Fruit fly (Drosophila melanogaster) whole organism, embryonic: ENCODE results near the gene Noc2.

Experiments
- B-H2 ChIP-seq: fragments of 200-800 bp; sonication (Bioruptor generic); optimal IDR thresholded peaks from 2 replicates; lab custom pipeline; 2018; ENCODE audit warnings: missing biosample characterization, mild to moderate bottlenecking, missing genetic modification characterization
- Bgb ChIP-seq: fragments of 200-800 bp; sonication (Bioruptor generic); IDR thresholded peaks from 2 replicates; pipeline ENCODE4 v1.3.6; 2022; ENCODE audit warnings: missing biosample characterization, missing genetic modification characterization; ENCODE audit not compliant: partially characterized antibody
- CG11504 ChIP-seq: fragments of 200-800 bp; sonication (Bioruptor generic); optimal IDR thresholded peaks from 3 replicates; lab custom pipeline; 2019; ENCODE audit warnings: missing biosample characterization, mild to moderate bottlenecking, missing genetic modification characterization, moderate library complexity
- CG11696 ChIP-seq: fragments of 200-800 bp; sonication (Bioruptor generic); IDR thresholded peaks from 2 replicates; pipeline ENCODE4 v1.3.6; 2022; ENCODE audit warnings: missing biosample characterization, missing genetic modification characterization
- CG12071 ChIP-seq: fragments of 200-800 bp; sonication (Bioruptor generic); optimal IDR thresholded peaks from 3 replicates; lab custom pipeline; 2018; ENCODE audit warnings: missing biosample characterization, mild to moderate bottlenecking, missing genetic modification characterization
- CG12104 ChIP-seq: fragments of 200-800 bp; sonication (Bioruptor generic); optimal IDR thresholded peaks from 3 replicates; lab custom pipeline; 2016; ENCODE audit warnings: missing biosample characterization, missing genetic modification characterization
- CG12391 ChIP-seq: fragments of 200-800 bp; sonication (Bioruptor generic); optimal IDR thresholded peaks from 3 replicates; lab custom pipeline; 2018; ENCODE audit warnings: missing biosample characterization, mild to moderate bottlenecking, missing genetic modification characterization, moderate library complexity
- CG13624 ChIP-seq: fragments of 200-800 bp; sonication (Bioruptor generic); optimal IDR thresholded peaks from 2 replicates; lab custom pipeline; 2016; ENCODE audit warnings: missing biosample characterization, missing genetic modification characterization
- CG14050 ChIP-seq: fragments of 200-800 bp; sonication (Bioruptor generic); IDR thresholded peaks from 3 replicates; pipeline ENCODE4 v1.3.6; 2022; ENCODE audit warnings: missing biosample characterization, missing genetic modification characterization
- CG14860 ChIP-seq: fragments of 200-800 bp; sonication (Bioruptor generic); IDR thresholded peaks from 3 replicates; pipeline ENCODE4 v1.3.6; 2022; ENCODE audit warnings: missing biosample characterization, missing genetic modification characterization; ENCODE audit not compliant: partially characterized antibody
- CG15269 ChIP-seq: fragments of 200-800 bp; sonication (Bioruptor generic); optimal IDR thresholded peaks from 2 replicates; lab custom pipeline; 2018; ENCODE audit warnings: missing biosample characterization, mild to moderate bottlenecking, missing genetic modification characterization, moderate library complexity
- CG17802 ChIP-seq: fragments of 200-800 bp; sonication (Bioruptor generic); optimal IDR thresholded peaks from 2 replicates; lab custom pipeline; 2018; ENCODE audit warnings: missing biosample characterization, mild to moderate bottlenecking, missing genetic modification characterization, moderate library complexity
- CG2712 ChIP-seq: fragments of 200-800 bp; optimal IDR thresholded peaks from 3 replicates; lab custom pipeline; 2019; ENCODE audit warnings: missing biosample characterization, mild to moderate bottlenecking, missing genetic modification characterization, moderate library complexity
- CG32772 ChIP-seq: fragments of 200-800 bp; sonication (Bioruptor generic); IDR thresholded peaks from 2 replicates; pipeline ENCODE4 v1.3.6; 2022; ENCODE audit warnings: missing biosample characterization, missing genetic modification characterization
- CG34376 ChIP-seq: fragments of 200-800 bp; sonication (Bioruptor generic); optimal IDR thresholded peaks from 2 replicates; lab custom pipeline; 2018; ENCODE audit warnings: missing biosample characterization, mild to moderate bottlenecking, missing genetic modification characterization
- CG6683 ChIP-seq: fragments of 200-800 bp; sonication (Bioruptor generic); optimal IDR thresholded peaks from 2 replicates; lab custom pipeline; 2017; ENCODE audit warnings: missing biosample characterization, mild to moderate bottlenecking, missing genetic modification characterization, missing genetic modification reagents
- CG6689 ChIP-seq: fragments of 200-800 bp; sonication (Bioruptor generic); IDR thresholded peaks from 2 replicates; pipeline ENCODE4 v1.3.6; 2022; ENCODE audit warnings: missing biosample characterization, missing genetic modification characterization
- CG8478 ChIP-seq: fragments of >200 bp; optimal IDR thresholded peaks from 2 replicates; lab custom pipeline; 2018
- CG9609 ChIP-seq: fragments of 200-800 bp; sonication (Bioruptor generic); optimal IDR thresholded peaks from 3 replicates; lab custom pipeline; 2016; ENCODE audit warnings: missing biosample characterization, missing genetic modification characterization
- CG9817 ChIP-seq: fragments of 200-800 bp; sonication (Bioruptor generic); optimal IDR thresholded peaks from 2 replicates; lab custom pipeline; 2018; ENCODE audit warnings: missing biosample characterization, mild to moderate bottlenecking, missing genetic modification characterization, moderate library complexity
- CrebB ChIP-seq: fragments of 200-800 bp; sonication (Bioruptor generic); optimal IDR thresholded peaks from 3 replicates; lab custom pipeline; 2018; ENCODE audit warnings: missing biosample characterization, mild to moderate bottlenecking, missing genetic modification characterization
- D ChIP-seq, 2 experiments: fragments of 200-800 bp in 1 of 2; fragments of >200 bp in 1 of 2; sonication (Bioruptor generic) in 1 of 2; optimal IDR thresholded peaks; 2 replicates in 1 of 2; 3 replicates in 1 of 2; lab custom pipeline; 2017; ENCODE audit warnings: mild to moderate bottlenecking in 1 of 2, missing biosample characterization in 1 of 2, missing genetic modification characterization in 1 of 2, missing genetic modification reagents in 1 of 2
- Fer1 ChIP-seq: fragments of 200-800 bp; sonication (Bioruptor generic); optimal IDR thresholded peaks from 2 replicates; lab custom pipeline; 2017; ENCODE audit warnings: missing biosample characterization, mild to moderate bottlenecking, missing genetic modification characterization
- HLH4C ChIP-seq: fragments of 200-800 bp; sonication (Bioruptor generic); IDR thresholded peaks from 3 replicates; pipeline ENCODE4 v1.3.6; 2022; ENCODE audit warnings: missing biosample characterization, missing genetic modification characterization; ENCODE audit not compliant: partially characterized antibody
- HmgZ ChIP-seq: fragments of 200-800 bp; sonication (Bioruptor generic); optimal IDR thresholded peaks from 2 replicates; lab custom pipeline; 2018; ENCODE audit warnings: missing biosample characterization, mild to moderate bottlenecking, missing genetic modification characterization
- Hsf ChIP-seq: fragments of 200-800 bp; sonication (Bioruptor generic); optimal IDR thresholded peaks from 3 replicates; lab custom pipeline; 2016; ENCODE audit warnings: missing biosample characterization, missing genetic modification characterization
- Lpt ChIP-seq: fragments of >200 bp; optimal IDR thresholded peaks from 2 replicates; lab custom pipeline; 2018; ENCODE audit warnings: missing biosample characterization, missing genetic modification characterization
- Meics ChIP-seq: fragments of 200-800 bp; sonication (Bioruptor generic); optimal IDR thresholded peaks from 2 replicates; lab custom pipeline; 2017; ENCODE audit warnings: missing biosample characterization, mild to moderate bottlenecking, missing genetic modification characterization
- NK7.1 ChIP-seq: fragments of 200-800 bp; sonication (Bioruptor generic); optimal IDR thresholded peaks from 3 replicates; lab custom pipeline; 2016; ENCODE audit warnings: missing biosample characterization, missing genetic modification characterization
- Nf-YC ChIP-seq: fragments of 200-800 bp; optimal IDR thresholded peaks from 3 replicates; lab custom pipeline; 2019; ENCODE audit warnings: missing biosample characterization, mild to moderate bottlenecking, missing genetic modification characterization, moderate library complexity
- Taf1 ChIP-seq: fragments of 200-800 bp; sonication (Bioruptor generic); IDR thresholded peaks from 2 replicates; pipeline ENCODE4 v1.3.6; 2022; ENCODE audit warnings: missing biosample characterization, missing genetic modification characterization
- ash1 ChIP-seq: fragments of 200-800 bp; sonication (Bioruptor generic); optimal IDR thresholded peaks from 2 replicates; lab custom pipeline; 2018; ENCODE audit warnings: missing biosample characterization, mild to moderate bottlenecking, missing genetic modification characterization
- az2 ChIP-seq: fragments of 200-800 bp; sonication (Bioruptor generic); optimal IDR thresholded peaks from 3 replicates; lab custom pipeline; 2016; ENCODE audit warnings: missing biosample characterization, missing genetic modification characterization
- cas ChIP-seq: fragments of 200-800 bp; sonication (Bioruptor generic); IDR thresholded peaks from 2 replicates; pipeline ENCODE4 v1.3.6; 2022; ENCODE audit warnings: missing biosample characterization, missing genetic modification characterization
- chinmo ChIP-seq: fragments of 200-800 bp; sonication (Bioruptor generic); IDR thresholded peaks from 4 replicates; pipeline ENCODE4 v1.3.6; 2022; ENCODE audit warnings: missing biosample characterization, missing genetic modification characterization; ENCODE audit not compliant: partially characterized antibody
- ci ChIP-seq: fragments of 200-800 bp; sonication (Bioruptor generic); IDR thresholded peaks from 3 replicates; pipeline ENCODE4 v1.3.6; 2022; ENCODE audit warnings: missing biosample characterization, missing genetic modification characterization
- grau ChIP-seq: fragments of 200-800 bp; optimal IDR thresholded peaks from 3 replicates; lab custom pipeline; 2019; ENCODE audit warnings: missing biosample characterization, mild to moderate bottlenecking, missing genetic modification characterization, moderate library complexity
- hkb ChIP-seq, 2 experiments: fragments of 200-800 bp in 1 of 2; fragments of >200 bp in 1 of 2; sonication (Bioruptor generic) in 1 of 2; IDR thresholded peaks in 1 of 2; optimal IDR thresholded peaks in 1 of 2; 2 replicates each; pipeline versions ENCODE4 v1.3.6 to Lab custom; 2017 to 2022; ENCODE audit warnings: missing biosample characterization in 1 of 2, missing genetic modification characterization in 1 of 2
- kah ChIP-seq: fragments of 200-800 bp; sonication (Bioruptor generic); optimal IDR thresholded peaks from 2 replicates; lab custom pipeline; 2018; ENCODE audit warnings: missing biosample characterization, mild to moderate bottlenecking, missing genetic modification characterization
- pfk ChIP-seq: fragments of 200-800 bp; sonication (Bioruptor generic); optimal IDR thresholded peaks from 2 replicates; lab custom pipeline; 2018; ENCODE audit warnings: missing biosample characterization, mild to moderate bottlenecking, missing genetic modification characterization, moderate library complexity
- pzg ChIP-seq: fragments of 200-800 bp; sonication (Bioruptor generic); optimal IDR thresholded peaks from 3 replicates; lab custom pipeline; 2018; ENCODE audit warnings: missing biosample characterization, mild to moderate bottlenecking, missing genetic modification characterization, moderate library complexity
- row ChIP-seq: fragments of 200-800 bp; sonication (Bioruptor generic); IDR thresholded peaks from 3 replicates; pipeline ENCODE4 v1.3.6; 2022; ENCODE audit warnings: missing biosample characterization, missing genetic modification characterization
- run ChIP-seq: fragments of 200-800 bp; sonication (Bioruptor generic); optimal IDR thresholded peaks from 3 replicates; lab custom pipeline; 2018; ENCODE audit warnings: missing biosample characterization, mild to moderate bottlenecking, missing genetic modification characterization
- sens ChIP-seq: fragments of 200-800 bp; sonication (Bioruptor generic); peaks from one replicate; lab custom pipeline; 2016; ENCODE audit warnings: missing biosample characterization, missing genetic modification characterization
- sqz ChIP-seq: fragments of 200-800 bp; sonication (Bioruptor generic); optimal IDR thresholded peaks from 3 replicates; lab custom pipeline; 2018; ENCODE audit warnings: missing biosample characterization, mild to moderate bottlenecking, missing genetic modification characterization
- tup ChIP-seq: fragments of 200-800 bp; sonication (Bioruptor generic); optimal IDR thresholded peaks from 2 replicates; lab custom pipeline; 2016; ENCODE audit warnings: missing biosample characterization, mild to moderate bottlenecking, missing genetic modification characterization, moderate library complexity
- zen ChIP-seq: fragments of 200-800 bp; sonication (Bioruptor generic); optimal IDR thresholded peaks from 3 replicates; lab custom pipeline; 2018; ENCODE audit warnings: missing biosample characterization, mild to moderate bottlenecking, missing genetic modification characterization, moderate library complexity

Noc2 gene

dm6 chr2L:21156156-21157040 is 7.0 kb upstream of the Noc2 start, which contains the start of the genes Mpp6 and E2f2 (continued):
- TF ChIP-seq az2 (GFP tag; lab: Kevin White, UChicago) (no peak), Lpt (GFP tag; lab: Kevin White, UChicago) (no peak), ci (GFP tag; lab: Robert Waterston, UW) (0 out of 3 replicates have a peak, but pooled peaks have one; percentile 12), CG2712 (tag; lab: Kevin White, UChicago) (peak; percentile 13), sens (GFP tag; lab: Kevin White, UChicago) (peak; percentile 70), CG12071 (GFP tag; lab: Kevin White, UChicago) (no peak), sqz (GFP tag; lab: Kevin White, UChicago) (peak; percentile 54), B-H2 (peak; percentile 61), Bgb (GFP tag; lab: Robert Waterston, UW) (peak; percentile 89), CG8478 (no peak), run (tag; lab: Kevin White, UChicago) (no peak), kah (GFP tag; lab: Kevin White, UChicago) (no peak), CG6683 (GFP tag; lab: Kevin White, UChicago) (no peak), HmgZ (peak; percentile 43), CG34376 (GFP tag; lab: Kevin White, UChicago) (peak; percentile 6), CG12104 (GFP tag; lab: Kevin White, UChicago) (peak; percentile 15), CG6689 (0 out of 2 replicates have a peak, but pooled peaks have one; percentile 20), Meics (GFP tag; lab: Kevin White, UChicago) (peak; percentile 11), CG15269 (tag; lab: Kevin White, UChicago) (no peak), D (optimal IDR thresholded peaks at IDR 0.05; lab: Kevin White, UChicago) (no peak), D (GFP tag; optimal IDR thresholded peaks at IDR 0.05; lab: Kevin White, UChicago) (no peak), hkb (optimal IDR thresholded peaks at IDR 0.05; lab: Kevin White, UChicago) (no peak), hkb (GFP tag; IDR thresholded peaks at IDR 0.05; lab: Robert Waterston, UW) (no peak), CG11504 (peak; percentile 18), cas (GFP tag; lab: Robert Waterston, UW) (peak; percentile 27; the same call in 1 of the 2 replicates), pfk (no peak), CG11696 (GFP tag; lab: Robert Waterston, UW) (no peak), row (GFP tag; lab: Robert Waterston, UW) (peak; percentile 53), CG17802 (tag; lab: Kevin White, UChicago) (no peak), grau (tag; lab: Kevin White, UChicago) (peak; percentile 24), CrebB (tag; lab: Kevin White, UChicago) (no peak), HLH4C (GFP tag; lab: Robert Waterston, UW) (peak; percentile 77), CG13624 (peak; percentile 64), Hsf (peak; percentile 24), chinmo (GFP tag; lab: Robert Waterston, UW) (peak; percentile 80; the same call in 2 of the 4 replicates), zen (no peak), Nf-YC (tag; lab: Kevin White, UChicago) (no peak), CG12391 (tag; lab: Kevin White, UChicago) (peak; percentile 6), pzg (peak; percentile 78), CG14050 (GFP tag; lab: Robert Waterston, UW) (no peak), ash1 (GFP tag; lab: Kevin White, UChicago) (no peak), tup (no peak), CG9609 (GFP tag; lab: Kevin White, UChicago) (no peak), Fer1 (GFP tag; lab: Kevin White, UChicago) (peak; percentile 21), CG9817 (peak; percentile 21), Taf1 (GFP tag; lab: Robert Waterston, UW) (no peak), NK7.1 (GFP tag; lab: Kevin White, UChicago) (no peak), CG14860 (GFP tag; lab: Robert Waterston, UW) (0 out of 3 replicates have a peak, but pooled peaks have one; percentile 50), CG32772 (peak; percentile 61)
